Worm (Caenorhabditis elegans): ENCODE measurements around the gene sbp-1.
A peak's percentile ranks its signal among the peaks of the same experiment; 100 is the strongest.

The sbp-1 gene

ce11 chrIII:11481309-11481845, 39.0 kb upstream of the sbp-1 start:
- TF ChIP-seq nhr-2 (tag; optimal IDR thresholded peaks at IDR 0.05) (peak; percentile 98), ces-1 (GFP tag; optimal IDR thresholded peaks at IDR 0.05) (peak; percentile 6), unc-62 (GFP tag; optimal IDR thresholded peaks at IDR 0.05) (no peak), ceh-39 (tag; optimal IDR thresholded peaks at IDR 0.05) (peak; percentile 43), M03D4.4 (tag; optimal IDR thresholded peaks at IDR 0.05) (peak; percentile 3), unc-39 (tag; optimal IDR thresholded peaks at IDR 0.05) (no peak), mls-2 (tag; optimal IDR thresholded peaks at IDR 0.05) (peak; percentile 15), sptf-1 (tag; optimal IDR thresholded peaks at IDR 0.05) (peak; percentile 1), bed-3 (GFP tag; optimal IDR thresholded peaks at IDR 0.05) (no peak)

- TF ChIP-seq cnd-1 (tag; optimal IDR thresholded peaks at IDR 0.05) (no peak), lin-32 (GFP tag; optimal IDR thresholded peaks at IDR 0.05) (no peak), pha-4 (tag; optimal IDR thresholded peaks at IDR 0.05) (no peak), mep-1 (tag; optimal IDR thresholded peaks at IDR 0.05) (no peak), ztf-11 (tag; optimal IDR thresholded peaks at IDR 0.05) (no peak), M03D4.4 (tag; optimal IDR thresholded peaks at IDR 0.05) (no peak), sptf-1 (tag; optimal IDR thresholded peaks at IDR 0.05) (no peak), ham-2 (GFP tag; optimal IDR thresholded peaks at IDR 0.05) (no peak), mls-2 (tag; optimal IDR thresholded peaks at IDR 0.05) (no peak), sem-2 (GFP tag; optimal IDR thresholded peaks at IDR 0.05) (no peak), bed-3 (GFP tag; optimal IDR thresholded peaks at IDR 0.05) (no peak), blmp-1 (tag; optimal IDR thresholded peaks at IDR 0.05) (no peak), nhr-2 (tag; optimal IDR thresholded peaks at IDR 0.05) (no peak), lsy-2 (tag; optimal IDR thresholded peaks at IDR 0.05) (no peak), elt-3 (tag; optimal IDR thresholded peaks at IDR 0.05) (no peak), unc-120 (tag; optimal IDR thresholded peaks at IDR 0.05; ENCODE audit: poor library complexity, severe bottlenecking) (no peak)
Measured at ce11 chrIII:11478468-11479363, 36.4 kb upstream of the sbp-1 start.

- TF ChIP-seq flh-1 (GFP tag; optimal IDR thresholded peaks at IDR 0.05) (no peak), nhr-76 (tag; optimal IDR thresholded peaks at IDR 0.05) (no peak), sptf-1 (tag; optimal IDR thresholded peaks at IDR 0.05) (no peak), nhr-28 (tag; optimal IDR thresholded peaks at IDR 0.05) (no peak), unc-39 (tag; optimal IDR thresholded peaks at IDR 0.05) (no peak), ceh-39 (tag; optimal IDR thresholded peaks at IDR 0.05) (no peak), lin-13 (tag; optimal IDR thresholded peaks at IDR 0.05) (no peak), ztf-11 (tag; optimal IDR thresholded peaks at IDR 0.05) (no peak), snpc-4 (tag; optimal IDR thresholded peaks at IDR 0.05) (no peak), pha-4 (tag; optimal IDR thresholded peaks at IDR 0.05) (no peak), zip-8 (tag; optimal IDR thresholded peaks at IDR 0.05) (no peak)
Measured at ce11 chrIII:11477307-11477706, 34.9 kb upstream of the sbp-1 start.

ce11 chrIII:11474674-11475306, 32.4 kb upstream of the sbp-1 start:
- no peak for TF ChIP-seq cnd-1 (tag; optimal IDR thresholded peaks at IDR 0.05)
- no peak for TF ChIP-seq mab-5 (tag; optimal IDR thresholded peaks at IDR 0.05)
- no peak for TF ChIP-seq ztf-11 (tag; optimal IDR thresholded peaks at IDR 0.05)
- TF ChIP-seq bed-3 (GFP tag; optimal IDR thresholded peaks at IDR 0.05), result no peak
- TF ChIP-seq lsy-2 (tag; optimal IDR thresholded peaks at IDR 0.05), result no peak

ce11 chrIII:11472861-11473260, 30.5 kb upstream of the sbp-1 start:
- TF ChIP-seq pha-4 (tag; optimal IDR thresholded peaks at IDR 0.05) (no peak), nhr-76 (tag; optimal IDR thresholded peaks at IDR 0.05) (no peak), ham-2 (GFP tag; optimal IDR thresholded peaks at IDR 0.05) (no peak), cnd-1 (tag; optimal IDR thresholded peaks at IDR 0.05) (no peak), ceh-39 (tag; optimal IDR thresholded peaks at IDR 0.05) (no peak), blmp-1 (tag; optimal IDR thresholded peaks at IDR 0.05) (no peak), snpc-4 (tag; optimal IDR thresholded peaks at IDR 0.05) (no peak), ztf-11 (tag; optimal IDR thresholded peaks at IDR 0.05) (no peak), elt-3 (tag; optimal IDR thresholded peaks at IDR 0.05) (no peak), lsy-2 (tag; optimal IDR thresholded peaks at IDR 0.05) (no peak), nhr-237 (tag; optimal IDR thresholded peaks at IDR 0.05) (no peak), tbx-8 (GFP tag; optimal IDR thresholded peaks at IDR 0.05) (no peak), ces-1 (GFP tag; optimal IDR thresholded peaks at IDR 0.05) (no peak), unc-62 (GFP tag; optimal IDR thresholded peaks at IDR 0.05) (no peak), sem-2 (GFP tag; optimal IDR thresholded peaks at IDR 0.05) (no peak), unc-39 (tag; optimal IDR thresholded peaks at IDR 0.05) (no peak), mls-2 (tag; optimal IDR thresholded peaks at IDR 0.05) (no peak), mab-5 (tag; optimal IDR thresholded peaks at IDR 0.05) (no peak)
